Fruit fly (Drosophila melanogaster) whole organism, embryonic: Measurements from ENCODE around the gene CG16753.

Experiments used
- Adf1 ChIP-seq: fragments of 200-800 bp; sonication (Bioruptor generic); IDR thresholded peaks from 2 replicates; pipeline ENCODE4 v1.3.6; 2022; ENCODE audit warnings: missing biosample characterization, missing genetic modification characterization
- Atf3 ChIP-seq: fragments of 200-800 bp; sonication (Bioruptor generic); optimal IDR thresholded peaks from 3 replicates; lab custom pipeline; 2016; ENCODE audit warnings: missing biosample characterization, missing genetic modification characterization
- C15 ChIP-seq: fragments of 200-800 bp; sonication (Bioruptor generic); IDR thresholded peaks from 3 replicates; pipeline ENCODE4 v1.3.6; 2022; ENCODE audit warnings: missing biosample characterization, missing genetic modification characterization
- CG10366 ChIP-seq: fragments of 200-800 bp; sonication (Bioruptor generic); IDR thresholded peaks from 2 replicates; pipeline ENCODE4 v1.3.6; 2022; ENCODE audit warnings: missing biosample characterization, missing genetic modification characterization
- CG10543 ChIP-seq: fragments of 200-800 bp; sonication (Bioruptor generic); optimal IDR thresholded peaks from 3 replicates; lab custom pipeline; 2017; ENCODE audit warnings: missing biosample characterization, mild to moderate bottlenecking, missing genetic modification characterization, moderate library complexity
- CG13287 ChIP-seq: fragments of 200-800 bp; sonication (Bioruptor generic); IDR thresholded peaks from 2 replicates; pipeline ENCODE4 v1.3.6; 2022; ENCODE audit warnings: missing biosample characterization, missing genetic modification characterization; ENCODE audit not compliant: partially characterized antibody
- CG13894 ChIP-seq: fragments of 200-800 bp; sonication (Bioruptor generic); optimal IDR thresholded peaks from 3 replicates; lab custom pipeline; 2018; ENCODE audit warnings: missing biosample characterization, mild to moderate bottlenecking, missing genetic modification characterization, moderate library complexity
- CG1529 ChIP-seq: fragments of 200-800 bp; sonication (Bioruptor generic); optimal IDR thresholded peaks from 3 replicates; lab custom pipeline; 2018; ENCODE audit warnings: missing biosample characterization, missing genetic modification characterization
- CG17328 ChIP-seq: fragments of 200-800 bp; sonication (Bioruptor generic); IDR thresholded peaks from 2 replicates; pipeline ENCODE4 v1.3.6; 2022; ENCODE audit warnings: missing biosample characterization, missing genetic modification characterization
- CG30403 ChIP-seq: fragments of 200-800 bp; sonication (Bioruptor generic); optimal IDR thresholded peaks from 3 replicates; lab custom pipeline; 2016; ENCODE audit warnings: missing biosample characterization, missing genetic modification characterization
- CG4820 ChIP-seq: fragments of 200-800 bp; sonication (Bioruptor generic); optimal IDR thresholded peaks from 3 replicates; lab custom pipeline; 2016; ENCODE audit warnings: missing biosample characterization, missing genetic modification characterization
- CG5953 ChIP-seq: fragments of 200-800 bp; sonication (Bioruptor generic); IDR thresholded peaks from 2 replicates; pipeline ENCODE4 v1.3.6; 2022; ENCODE audit warnings: missing biosample characterization, missing genetic modification characterization
- CG6765 ChIP-seq: fragments of 200-800 bp; sonication (Bioruptor generic); optimal IDR thresholded peaks from 3 replicates; lab custom pipeline; 2017; ENCODE audit warnings: missing biosample characterization, mild to moderate bottlenecking, missing genetic modification characterization
- CG6791 ChIP-seq: fragments of 200-800 bp; sonication (Bioruptor generic); IDR thresholded peaks from 3 replicates; pipeline ENCODE4 v1.3.6; 2022; ENCODE audit warnings: missing biosample characterization, missing genetic modification characterization; ENCODE audit not compliant: partially characterized antibody
- CG7786 ChIP-seq: fragments of 200-800 bp; sonication (Bioruptor generic); optimal IDR thresholded peaks from 2 replicates; lab custom pipeline; 2016; ENCODE audit warnings: missing biosample characterization, missing genetic modification characterization
- CG9609 ChIP-seq: fragments of 200-800 bp; sonication (Bioruptor generic); optimal IDR thresholded peaks from 3 replicates; lab custom pipeline; 2016; ENCODE audit warnings: missing biosample characterization, missing genetic modification characterization
- CTCF ChIP-seq: fragments of 200-800 bp; sonication (Bioruptor generic); optimal IDR thresholded peaks from 2 replicates; lab custom pipeline; 2017; ENCODE audit warnings: missing biosample characterization, mild to moderate bottlenecking, missing genetic modification characterization, moderate library complexity
- Dek ChIP-seq: fragments of 200-800 bp; sonication (Bioruptor generic); optimal IDR thresholded peaks from 3 replicates; lab custom pipeline; 2019; ENCODE audit warnings: missing biosample characterization, mild to moderate bottlenecking, missing genetic modification characterization, moderate library complexity
- Dip3 ChIP-seq: fragments of 200-800 bp; sonication (Bioruptor generic); optimal IDR thresholded peaks from 3 replicates; lab custom pipeline; 2016; ENCODE audit warnings: missing biosample characterization, missing genetic modification characterization
- Dp ChIP-seq: fragments of 200-800 bp; sonication (Bioruptor generic); optimal IDR thresholded peaks from 2 replicates; lab custom pipeline; 2018; ENCODE audit warnings: missing biosample characterization, mild to moderate bottlenecking, missing genetic modification characterization, moderate library complexity
- Gsc ChIP-seq: fragments of 200-800 bp; sonication (Bioruptor generic); IDR thresholded peaks from 2 replicates; pipeline ENCODE4 v1.3.6; 2022; ENCODE audit warnings: missing biosample characterization, missing genetic modification characterization
- HLH54F ChIP-seq: fragments of 200-800 bp; sonication (Bioruptor generic); optimal IDR thresholded peaks from 3 replicates; lab custom pipeline; 2016; ENCODE audit warnings: missing biosample characterization, missing genetic modification characterization
- MBD-R2 ChIP-seq: fragments of 200-800 bp; sonication (Bioruptor generic); IDR thresholded peaks from 2 replicates; pipeline ENCODE4 v1.3.6; 2022; ENCODE audit warnings: missing biosample characterization, missing genetic modification characterization
- Mad ChIP-seq: fragments of 200-800 bp; sonication (Bioruptor generic); optimal IDR thresholded peaks from 2 replicates; lab custom pipeline; 2016; ENCODE audit warnings: missing biosample characterization, missing genetic modification characterization
- Max ChIP-seq: fragments of 200-800 bp; sonication (Bioruptor generic); optimal IDR thresholded peaks from 2 replicates; lab custom pipeline; 2016; ENCODE audit warnings: missing biosample characterization, mild to moderate bottlenecking, missing genetic modification characterization
- NC2α ChIP-seq: fragments of 200-800 bp; sonication (Bioruptor generic); optimal IDR thresholded peaks from 2 replicates; lab custom pipeline; 2016; ENCODE audit warnings: missing biosample characterization, missing genetic modification characterization
- NC2β ChIP-seq: fragments of 200-800 bp; sonication (Bioruptor generic); optimal IDR thresholded peaks from 2 replicates; lab custom pipeline; 2016; ENCODE audit warnings: missing biosample characterization, missing genetic modification characterization
- Six4 ChIP-seq: fragments of 200-800 bp; sonication (Bioruptor generic); optimal IDR thresholded peaks from 2 replicates; lab custom pipeline; 2016; ENCODE audit warnings: missing biosample characterization, missing genetic modification characterization
- Stat92E ChIP-seq, 3 experiments: fragments of >200 bp in 2 of 3; fragments of 200-800 bp in 1 of 3; sonication (Bioruptor generic) in 1 of 3; optimal IDR thresholded peaks; 2 replicates each; lab custom pipeline; 2017 to 2019; ENCODE audit warnings: missing biosample characterization in 3 of 3, missing genetic modification characterization in 3 of 3, mild to moderate bottlenecking in 1 of 3, moderate library complexity in 1 of 3
- Trl ChIP-seq, 3 experiments: fragments of >200 bp in 2 of 3; fragments of 200-800 bp in 1 of 3; sonication (Bioruptor generic) in 1 of 3; optimal IDR thresholded peaks; 2 replicates in 1 of 3; 3 replicates in 2 of 3; lab custom pipeline; 2016 to 2017; ENCODE audit warnings: missing biosample characterization in 1 of 3, missing genetic modification characterization in 1 of 3
- ab ChIP-seq: fragments of 200-800 bp; sonication (Bioruptor generic); optimal IDR thresholded peaks from 2 replicates; lab custom pipeline; 2016; ENCODE audit warnings: missing biosample characterization, missing genetic modification characterization
- ara ChIP-seq: fragments of 200-800 bp; sonication (Bioruptor generic); IDR thresholded peaks from 2 replicates; pipeline ENCODE4 v1.3.6; 2022; ENCODE audit warnings: missing biosample characterization, missing genetic modification characterization
- br ChIP-seq: fragments of >200 bp; optimal IDR thresholded peaks from 2 replicates; lab custom pipeline; 2017
- chinmo ChIP-seq: fragments of 200-800 bp; sonication (Bioruptor generic); IDR thresholded peaks from 4 replicates; pipeline ENCODE4 v1.3.6; 2022; ENCODE audit warnings: missing biosample characterization, missing genetic modification characterization; ENCODE audit not compliant: partially characterized antibody
- dan ChIP-seq: fragments of 200-800 bp; sonication (Bioruptor generic); IDR thresholded peaks from 2 replicates; pipeline ENCODE4 v1.3.6; 2022; ENCODE audit warnings: missing biosample characterization, missing genetic modification characterization
- dmrt99B ChIP-seq: fragments of 200-800 bp; sonication (Bioruptor generic); optimal IDR thresholded peaks from 2 replicates; lab custom pipeline; 2018; ENCODE audit warnings: missing biosample characterization, mild to moderate bottlenecking, missing genetic modification characterization, moderate library complexity
- eve ChIP-seq, 2 experiments: fragments of >200 bp; optimal IDR thresholded peaks; 2 replicates each; lab custom pipeline; 2017; ENCODE audit warnings: missing biosample characterization in 2 of 2, missing genetic modification characterization in 2 of 2
- grau ChIP-seq: fragments of 200-800 bp; optimal IDR thresholded peaks from 3 replicates; lab custom pipeline; 2019; ENCODE audit warnings: missing biosample characterization, mild to moderate bottlenecking, missing genetic modification characterization, moderate library complexity
- insv ChIP-seq, 2 experiments: fragments of 200-800 bp; sonication (Bioruptor generic); optimal IDR thresholded peaks; 3 replicates each; lab custom pipeline; 2016 to 2018; ENCODE audit warnings: missing biosample characterization in 2 of 2, missing genetic modification characterization in 2 of 2
- kah ChIP-seq: fragments of 200-800 bp; sonication (Bioruptor generic); optimal IDR thresholded peaks from 2 replicates; lab custom pipeline; 2018; ENCODE audit warnings: missing biosample characterization, mild to moderate bottlenecking, missing genetic modification characterization
- lmd ChIP-seq: fragments of 200-800 bp; sonication (Bioruptor generic); IDR thresholded peaks from 2 replicates; pipeline ENCODE4 v1.3.6; 2022; ENCODE audit warnings: missing biosample characterization, missing genetic modification characterization
- phol ChIP-seq: fragments of 200-800 bp; sonication (Bioruptor generic); optimal IDR thresholded peaks from 3 replicates; lab custom pipeline; 2018; ENCODE audit warnings: missing biosample characterization, mild to moderate bottlenecking, missing genetic modification characterization, moderate library complexity
- run ChIP-seq: fragments of 200-800 bp; sonication (Bioruptor generic); optimal IDR thresholded peaks from 3 replicates; lab custom pipeline; 2018; ENCODE audit warnings: missing biosample characterization, mild to moderate bottlenecking, missing genetic modification characterization
- sc ChIP-seq, 3 experiments: fragments of >200 bp in 2 of 3; fragments of 200-800 bp in 1 of 3; sonication (Bioruptor generic) in 1 of 3; optimal IDR thresholded peaks; 2 replicates in 2 of 3; 3 replicates in 1 of 3; lab custom pipeline; 2017; ENCODE audit warnings: mild to moderate bottlenecking in 1 of 3, missing biosample characterization in 1 of 3, missing genetic modification characterization in 1 of 3, missing genetic modification reagents in 1 of 3
- sens ChIP-seq: fragments of 200-800 bp; sonication (Bioruptor generic); peaks from one replicate; lab custom pipeline; 2016; ENCODE audit warnings: missing biosample characterization, missing genetic modification characterization
- ssp ChIP-seq: fragments of 200-800 bp; sonication (Bioruptor generic); IDR thresholded peaks from 2 replicates; pipeline ENCODE4 v1.3.6; 2022; ENCODE audit warnings: missing biosample characterization, missing genetic modification characterization
- tgo ChIP-seq: fragments of 200-800 bp; sonication (Bioruptor generic); IDR thresholded peaks from 3 replicates; pipeline ENCODE4 v1.3.6; 2022; ENCODE audit warnings: missing biosample characterization, missing genetic modification characterization
- unc-4 ChIP-seq: fragments of 200-800 bp; sonication (Bioruptor generic); IDR thresholded peaks from 2 replicates; pipeline ENCODE4 v1.3.6; 2022; ENCODE audit warnings: missing biosample characterization, missing genetic modification characterization; ENCODE audit not compliant: partially characterized antibody
- vnd ChIP-seq: fragments of 200-800 bp; sonication (Bioruptor generic); IDR thresholded peaks from 3 replicates; pipeline ENCODE4 v1.3.6; 2022; ENCODE audit warnings: missing biosample characterization, missing genetic modification characterization; ENCODE audit not compliant: partially characterized antibody
- z ChIP-seq: fragments of 200-800 bp; sonication (Bioruptor generic); IDR thresholded peaks from 3 replicates; pipeline ENCODE4 v1.3.6; 2022; ENCODE audit warnings: missing biosample characterization, missing genetic modification characterization

The CG16753 gene

dm6 chr3L:3034779-3035643, 19.9 kb upstream of the CG16753 start, which contains the start of gene CG2162 (continued):
- TF ChIP-seq run (tag; lab: Kevin White, UChicago) (no peak), CG6765 (GFP tag; lab: Kevin White, UChicago) (peak; percentile 32), ab (no peak), CG9609 (GFP tag; lab: Kevin White, UChicago) (no peak), Stat92E (GFP tag; optimal IDR thresholded peaks at IDR 0.05; lab: Kevin White, UChicago) (no peak), Six4 (GFP tag; lab: Kevin White, UChicago) (no peak), MBD-R2 (GFP tag; lab: Robert Waterston, UW) (0 out of 2 replicates have a peak, but pooled peaks have one; percentile 21), CTCF (peak; percentile 23), CG4820 (GFP tag; lab: Kevin White, UChicago) (no peak), eve (GFP tag; optimal IDR thresholded peaks at IDR 0.05; lab: Kevin White, UChicago) (peak in 1 of 2 experiments; percentile 82), kah (GFP tag; lab: Kevin White, UChicago) (no peak), lmd (GFP tag; lab: Robert Waterston, UW) (no peak), Max (GFP tag; lab: Kevin White, UChicago) (no peak), phol (tag; lab: Kevin White, UChicago) (no peak), ara (GFP tag; lab: Robert Waterston, UW) (no peak), Adf1 (GFP tag; lab: Robert Waterston, UW) (no peak; the same call in 1 of the 2 replicates), CG1529 (GFP tag; lab: Kevin White, UChicago) (no peak), CG6791 (GFP tag; lab: Robert Waterston, UW) (no peak), CG10543 (peak; percentile 4), vnd (GFP tag; lab: Robert Waterston, UW) (no peak), C15 (GFP tag; lab: Robert Waterston, UW) (no peak), CG5953 (GFP tag; lab: Robert Waterston, UW) (no peak), chinmo (no peak), br (lab: Kevin White, UChicago) (no peak), CG13894 (tag; lab: Kevin White, UChicago) (peak; percentile 27), CG30403 (GFP tag; lab: Kevin White, UChicago) (no peak), Mad (GFP tag; lab: Kevin White, UChicago) (no peak), dmrt99B (tag; lab: Kevin White, UChicago) (no peak), CG7786 (GFP tag; lab: Kevin White, UChicago) (no peak), Gsc (no peak), unc-4 (GFP tag; lab: Robert Waterston, UW) (peak; percentile 34; the same call in 1 of the 2 replicates), grau (no peak), Dp (GFP tag; lab: Kevin White, UChicago) (peak; percentile 88), CG10366 (GFP tag; lab: Robert Waterston, UW) (no peak), NC2α (GFP tag; lab: Kevin White, UChicago) (no peak), Dip3 (GFP tag; lab: Kevin White, UChicago) (no peak), insv (GFP tag; optimal IDR thresholded peaks at IDR 0.05; lab: Kevin White, UChicago) (no peak), CG17328 (GFP tag; lab: Robert Waterston, UW) (no peak), NC2β (no peak), ssp (GFP tag; lab: Robert Waterston, UW) (no peak), Dek (tag; lab: Kevin White, UChicago) (no peak), HLH54F (GFP tag; lab: Kevin White, UChicago) (no peak), dan (GFP tag; lab: Robert Waterston, UW) (no peak), sens (peak; percentile 59), Trl (optimal IDR thresholded peaks at IDR 0.05; lab: Kevin White, UChicago) (peak; percentile 27 to 73), Trl (GFP tag; optimal IDR thresholded peaks at IDR 0.05; lab: Kevin White, UChicago) (no peak), CG13287 (GFP tag; lab: Robert Waterston, UW) (peak; percentile 32; the same call in 1 of the 2 replicates), Atf3 (no peak), tgo (GFP tag; lab: Robert Waterston, UW) (no peak), z (GFP tag; lab: Robert Waterston, UW) (no peak), sc (optimal IDR thresholded peaks at IDR 0.05; lab: Kevin White, UChicago) (no peak), sc (GFP tag; optimal IDR thresholded peaks at IDR 0.05; lab: Kevin White, UChicago) (no peak)
